Fruit fly (Drosophila melanogaster) whole organism, adult: ENCODE measurements around the gene tho2.

Source experiments
- CG11617 ChIP-seq: fragments of 200-800 bp; sonication (Bioruptor generic); optimal IDR thresholded peaks from 2 replicates; lab custom pipeline; 2017; ENCODE audit warnings: mild to moderate bottlenecking, missing biosample characterization, missing genetic modification reagents, missing genetic modification characterization
- CG12768 ChIP-seq: fragments of 200-800 bp; sonication (Bioruptor generic); optimal IDR thresholded peaks from 2 replicates; lab custom pipeline; 2017; ENCODE audit warnings: missing biosample characterization, missing genetic modification characterization, mild to moderate bottlenecking, moderate library complexity, missing genetic modification reagents
- CG14711 ChIP-seq: fragments of 200-800 bp; sonication (Bioruptor generic); optimal IDR thresholded peaks from 2 replicates; lab custom pipeline; 2018; ENCODE audit warnings: missing biosample characterization, mild to moderate bottlenecking, missing genetic modification characterization, moderate library complexity
- CG33017 ChIP-seq: fragments of 200-800 bp; sonication (Bioruptor generic); optimal IDR thresholded peaks from 2 replicates; lab custom pipeline; 2018; ENCODE audit warnings: missing biosample characterization, mild to moderate bottlenecking, missing genetic modification characterization, moderate library complexity
- CG5204 ChIP-seq: fragments of 200-800 bp; sonication (Bioruptor generic); optimal IDR thresholded peaks from 2 replicates; lab custom pipeline; 2016; ENCODE audit warnings: missing biosample characterization, missing genetic modification characterization
- CG7045 ChIP-seq: fragments of 200-800 bp; sonication (Bioruptor generic); optimal IDR thresholded peaks from 2 replicates; lab custom pipeline; 2017; ENCODE audit warnings: missing biosample characterization, mild to moderate bottlenecking, missing genetic modification characterization
- CG7101 ChIP-seq: fragments of 200-800 bp; sonication (Bioruptor generic); optimal IDR thresholded peaks from 2 replicates; lab custom pipeline; 2018; ENCODE audit warnings: missing biosample characterization, mild to moderate bottlenecking, missing genetic modification characterization, moderate library complexity
- Clk ChIP-seq: fragments of 200-800 bp; sonication (Bioruptor generic); optimal IDR thresholded peaks from 2 replicates; lab custom pipeline; 2017; ENCODE audit warnings: missing biosample characterization, missing genetic modification characterization
- bab1 ChIP-seq: fragments of 200-800 bp; sonication (Bioruptor generic); optimal IDR thresholded peaks from 3 replicates; lab custom pipeline; 2019; ENCODE audit warnings: missing biosample characterization, mild to moderate bottlenecking, missing genetic modification characterization, moderate library complexity
- kay ChIP-seq: fragments of 200-800 bp; sonication (Bioruptor generic); peaks from one replicate; lab custom pipeline; 2016; ENCODE audit warnings: missing biosample characterization, missing genetic modification characterization, borderline replicate concordance
- tj ChIP-seq: fragments of 200-800 bp; sonication (Bioruptor generic); optimal IDR thresholded peaks from 3 replicates; lab custom pipeline; 2017; ENCODE audit warnings: missing biosample characterization, mild to moderate bottlenecking, missing genetic modification characterization, moderate library complexity

DNA sequence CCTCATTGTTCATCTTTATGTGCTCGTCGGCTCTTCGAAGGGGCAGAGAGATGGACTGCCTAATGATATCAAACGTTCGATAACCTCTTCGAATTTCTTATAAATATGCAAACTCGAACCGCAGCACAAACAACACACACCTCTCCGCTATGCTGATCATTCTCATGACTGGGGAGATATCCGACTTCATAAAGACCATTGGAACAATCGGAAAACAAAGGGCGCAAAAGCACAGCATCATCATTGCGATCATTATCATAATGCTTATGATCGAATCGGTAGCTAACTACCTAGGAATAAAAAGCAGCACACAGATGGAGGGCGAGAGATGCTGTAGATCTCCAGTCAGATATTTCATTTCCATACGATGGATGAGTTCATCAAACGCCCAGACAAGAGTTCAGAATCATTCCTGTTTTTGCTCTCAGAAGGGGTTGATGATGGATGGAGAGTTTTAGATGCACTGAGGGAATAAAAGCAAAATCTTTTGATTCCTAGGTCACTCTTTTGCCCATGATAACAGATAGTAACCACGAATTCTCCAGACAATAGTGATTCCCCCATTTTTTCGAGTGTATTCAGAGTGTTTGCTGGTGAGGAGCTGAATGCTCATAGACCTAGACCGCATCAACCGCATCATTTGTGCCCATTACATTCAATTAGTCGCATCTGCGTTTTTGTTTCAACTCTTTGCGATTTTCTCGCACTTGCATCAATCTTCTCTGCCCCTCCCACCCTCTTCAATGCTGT, 22.1 kb upstream of the tho2 start:
- TF ChIP-seq bab1 (no peak), CG7045 (GFP tag; lab: Kevin White, UChicago) (no peak), CG5204 (GFP tag; lab: Kevin White, UChicago) (no peak), CG14711 (tag; lab: Kevin White, UChicago) (no peak), CG12768 (no peak), Clk (GFP tag; lab: Kevin White, UChicago) (no peak), CG33017 (tag; lab: Kevin White, UChicago) (no peak), CG11617 (GFP tag; lab: Kevin White, UChicago) (no peak), tj (no peak), CG7101 (no peak), kay (no peak)
